Fruit fly (Drosophila melanogaster) whole organism, embryonic: ENCODE measurements around the gene CG14545.

Source experiments
- ATbp ChIP-seq: fragments of 200-800 bp; sonication (Bioruptor generic); optimal IDR thresholded peaks from 2 replicates; lab custom pipeline; 2017; ENCODE audit warnings: missing biosample characterization, mild to moderate bottlenecking, missing genetic modification characterization, missing genetic modification reagents
- Asciz ChIP-seq: fragments of 200-800 bp; sonication (Bioruptor generic); optimal IDR thresholded peaks from 2 replicates; lab custom pipeline; 2017; ENCODE audit warnings: missing biosample characterization, mild to moderate bottlenecking, missing genetic modification characterization, missing genetic modification reagents
- Bdp1 ChIP-seq: fragments of 200-800 bp; sonication (Bioruptor generic); optimal IDR thresholded peaks from 3 replicates; lab custom pipeline; 2016; ENCODE audit warnings: missing biosample characterization, missing genetic modification characterization
- Blimp-1 ChIP-seq: fragments of 200-800 bp; sonication (Bioruptor generic); optimal IDR thresholded peaks from 3 replicates; lab custom pipeline; 2018; ENCODE audit warnings: missing biosample characterization, missing genetic modification characterization, mild to moderate bottlenecking, moderate library complexity, missing genetic modification reagents
- BtbVII ChIP-seq: fragments of 200-800 bp; sonication (Bioruptor generic); optimal IDR thresholded peaks from 3 replicates; lab custom pipeline; 2017; ENCODE audit warnings: missing biosample characterization, mild to moderate bottlenecking, missing genetic modification characterization
- CG11504 ChIP-seq: fragments of 200-800 bp; sonication (Bioruptor generic); optimal IDR thresholded peaks from 3 replicates; lab custom pipeline; 2019; ENCODE audit warnings: missing biosample characterization, mild to moderate bottlenecking, missing genetic modification characterization, moderate library complexity
- CG14441 ChIP-seq: fragments of 200-800 bp; sonication (Bioruptor generic); IDR thresholded peaks from 2 replicates; pipeline ENCODE4 v1.3.6; 2022; ENCODE audit warnings: missing biosample characterization, missing genetic modification characterization
- CG15479 ChIP-seq: fragments of 200-800 bp; sonication (Bioruptor generic); optimal IDR thresholded peaks from 3 replicates; lab custom pipeline; 2019; ENCODE audit warnings: missing biosample characterization, mild to moderate bottlenecking, missing genetic modification characterization, moderate library complexity
- CG1792 ChIP-seq: fragments of 200-800 bp; sonication (Bioruptor generic); optimal IDR thresholded peaks from 2 replicates; lab custom pipeline; 2016; ENCODE audit warnings: missing biosample characterization, missing genetic modification characterization
- CG18764 ChIP-seq: fragments of 200-800 bp; sonication (Bioruptor generic); optimal IDR thresholded peaks from 3 replicates; lab custom pipeline; 2016; ENCODE audit warnings: missing biosample characterization, missing genetic modification characterization
- CG2129 ChIP-seq: fragments of 200-800 bp; sonication (Bioruptor generic); IDR thresholded peaks from 2 replicates; pipeline ENCODE4 v1.3.6; 2022; ENCODE audit warnings: missing biosample characterization, missing genetic modification characterization; ENCODE audit not compliant: partially characterized antibody
- CG2202 ChIP-seq: fragments of 200-800 bp; sonication (Bioruptor generic); optimal IDR thresholded peaks from 2 replicates; lab custom pipeline; 2018; ENCODE audit warnings: missing biosample characterization, mild to moderate bottlenecking, missing genetic modification characterization
- CG2712 ChIP-seq: fragments of 200-800 bp; optimal IDR thresholded peaks from 3 replicates; lab custom pipeline; 2019; ENCODE audit warnings: missing biosample characterization, mild to moderate bottlenecking, missing genetic modification characterization, moderate library complexity
- CG2889 ChIP-seq: fragments of 200-800 bp; sonication (Bioruptor generic); IDR thresholded peaks from 3 replicates; pipeline ENCODE4 v1.3.6; 2022; ENCODE audit warnings: missing biosample characterization, missing genetic modification characterization
- CG34224 ChIP-seq: fragments of 200-800 bp; sonication (Bioruptor generic); IDR thresholded peaks from 3 replicates; pipeline ENCODE4 v1.3.6; 2022; ENCODE audit warnings: missing biosample characterization, missing genetic modification characterization; ENCODE audit not compliant: partially characterized antibody
- CG4424 ChIP-seq: fragments of 200-800 bp; sonication (Bioruptor generic); optimal IDR thresholded peaks from 3 replicates; lab custom pipeline; 2016; ENCODE audit warnings: missing biosample characterization, missing genetic modification characterization
- CG4707 ChIP-seq: fragments of 200-800 bp; sonication (Bioruptor generic); optimal IDR thresholded peaks from 2 replicates; lab custom pipeline; 2018; ENCODE audit warnings: missing biosample characterization, mild to moderate bottlenecking, missing genetic modification characterization, moderate library complexity
- CG4820 ChIP-seq: fragments of 200-800 bp; sonication (Bioruptor generic); optimal IDR thresholded peaks from 3 replicates; lab custom pipeline; 2016; ENCODE audit warnings: missing biosample characterization, missing genetic modification characterization
- CG5245 ChIP-seq: fragments of 200-800 bp; sonication (Bioruptor generic); optimal IDR thresholded peaks from 3 replicates; lab custom pipeline; 2016; ENCODE audit warnings: missing biosample characterization, missing genetic modification characterization
- CG6765 ChIP-seq: fragments of 200-800 bp; sonication (Bioruptor generic); optimal IDR thresholded peaks from 3 replicates; lab custom pipeline; 2017; ENCODE audit warnings: missing biosample characterization, mild to moderate bottlenecking, missing genetic modification characterization
- CG7987 ChIP-seq: fragments of 200-800 bp; sonication (Bioruptor generic); optimal IDR thresholded peaks from 2 replicates; lab custom pipeline; 2018; ENCODE audit warnings: missing biosample characterization, mild to moderate bottlenecking, missing genetic modification characterization, moderate library complexity
- CG8359 ChIP-seq: fragments of 200-800 bp; sonication (Bioruptor generic); optimal IDR thresholded peaks from 2 replicates; lab custom pipeline; 2017; ENCODE audit warnings: missing biosample characterization, mild to moderate bottlenecking, missing genetic modification characterization, borderline replicate concordance
- Eip74EF ChIP-seq, 2 experiments: fragments of 200-800 bp in 1 of 2; fragments of >200 bp in 1 of 2; sonication (Bioruptor generic) in 1 of 2; optimal IDR thresholded peaks; 2 replicates each; lab custom pipeline; 2017 to 2019; ENCODE audit warnings: missing biosample characterization in 2 of 2, missing genetic modification characterization in 2 of 2, mild to moderate bottlenecking in 1 of 2, moderate library complexity in 1 of 2
- H15 ChIP-seq: fragments of 200-800 bp; sonication (Bioruptor generic); IDR thresholded peaks from 3 replicates; pipeline ENCODE4 v1.3.6; 2022; ENCODE audit warnings: missing biosample characterization, missing genetic modification characterization
- HHEX ChIP-seq: fragments of 200-800 bp; sonication (Bioruptor generic); optimal IDR thresholded peaks from 3 replicates; lab custom pipeline; 2017; ENCODE audit warnings: missing biosample characterization, mild to moderate bottlenecking, missing genetic modification characterization, missing genetic modification reagents
- Lim3 ChIP-seq: fragments of 200-800 bp; sonication (Bioruptor generic); IDR thresholded peaks from 2 replicates; pipeline ENCODE4 v1.3.6; 2022; ENCODE audit warnings: missing biosample characterization, missing genetic modification characterization
- Max ChIP-seq: fragments of 200-800 bp; sonication (Bioruptor generic); optimal IDR thresholded peaks from 2 replicates; lab custom pipeline; 2016; ENCODE audit warnings: missing biosample characterization, mild to moderate bottlenecking, missing genetic modification characterization
- Sox102F ChIP-seq: fragments of 200-800 bp; sonication (Bioruptor generic); optimal IDR thresholded peaks from 2 replicates; lab custom pipeline; 2018; ENCODE audit warnings: missing biosample characterization, mild to moderate bottlenecking, missing genetic modification characterization, moderate library complexity
- Trl ChIP-seq, 3 experiments: fragments of >200 bp in 2 of 3; fragments of 200-800 bp in 1 of 3; sonication (Bioruptor generic) in 1 of 3; optimal IDR thresholded peaks; 2 replicates in 1 of 3; 3 replicates in 2 of 3; lab custom pipeline; 2016 to 2017; ENCODE audit warnings: missing biosample characterization in 1 of 3, missing genetic modification characterization in 1 of 3
- bcd ChIP-seq: fragments of 200-800 bp; sonication (Bioruptor generic); optimal IDR thresholded peaks from 2 replicates; lab custom pipeline; 2017; ENCODE audit warnings: missing biosample characterization, mild to moderate bottlenecking, missing genetic modification characterization
- bsh ChIP-seq, 2 experiments: fragments of 200-800 bp; sonication (Bioruptor generic); optimal IDR thresholded peaks; 2 replicates each; lab custom pipeline; 2017 to 2018; ENCODE audit warnings: mild to moderate bottlenecking in 2 of 2, missing biosample characterization in 2 of 2, missing genetic modification characterization in 2 of 2, moderate library complexity in 1 of 2
- ci ChIP-seq: fragments of 200-800 bp; sonication (Bioruptor generic); IDR thresholded peaks from 3 replicates; pipeline ENCODE4 v1.3.6; 2022; ENCODE audit warnings: missing biosample characterization, missing genetic modification characterization
- dysf ChIP-seq: fragments of 200-800 bp; sonication (Bioruptor generic); IDR thresholded peaks from 3 replicates; pipeline ENCODE4 v1.3.6; 2022; ENCODE audit warnings: missing biosample characterization, missing genetic modification characterization
- en ChIP-seq: fragments of 200-800 bp; sonication (Bioruptor generic); optimal IDR thresholded peaks from 2 replicates; lab custom pipeline; 2016; ENCODE audit warnings: missing biosample characterization, missing genetic modification characterization
- eyg ChIP-seq: fragments of 200-800 bp; sonication (Bioruptor generic); optimal IDR thresholded peaks from 3 replicates; lab custom pipeline; 2016; ENCODE audit warnings: missing biosample characterization, missing genetic modification characterization
- ftz-f1 ChIP-seq: fragments of 200-800 bp; sonication (Bioruptor generic); optimal IDR thresholded peaks from 2 replicates; lab custom pipeline; 2016; ENCODE audit warnings: missing biosample characterization, missing genetic modification characterization
- gem ChIP-seq: fragments of 200-800 bp; sonication (Bioruptor generic); optimal IDR thresholded peaks from 2 replicates; lab custom pipeline; 2019; ENCODE audit warnings: missing biosample characterization, mild to moderate bottlenecking, missing genetic modification characterization, moderate library complexity
- ham ChIP-seq: fragments of 200-800 bp; sonication (Bioruptor generic); IDR thresholded peaks from 2 replicates; pipeline ENCODE4 v1.3.6; 2022; ENCODE audit warnings: missing biosample characterization, missing genetic modification characterization
- jing ChIP-seq: fragments of 200-800 bp; sonication (Bioruptor generic); optimal IDR thresholded peaks from 2 replicates; lab custom pipeline; 2018; ENCODE audit warnings: missing biosample characterization, mild to moderate bottlenecking, missing genetic modification characterization
- kah ChIP-seq: fragments of 200-800 bp; sonication (Bioruptor generic); optimal IDR thresholded peaks from 2 replicates; lab custom pipeline; 2018; ENCODE audit warnings: missing biosample characterization, mild to moderate bottlenecking, missing genetic modification characterization
- nmo ChIP-seq: fragments of 200-800 bp; sonication (Bioruptor generic); optimal IDR thresholded peaks from 2 replicates; lab custom pipeline; 2018; ENCODE audit warnings: missing biosample characterization, mild to moderate bottlenecking, missing genetic modification characterization, moderate library complexity
- otp ChIP-seq: fragments of 200-800 bp; sonication (Bioruptor generic); IDR thresholded peaks from 3 replicates; pipeline ENCODE4, ENCODE4 v1.3.6; 2022; ENCODE audit warnings: missing biosample characterization, missing genetic modification characterization
- ro ChIP-seq: fragments of 200-800 bp; sonication (Bioruptor generic); IDR thresholded peaks from 2 replicates; pipeline ENCODE4 v1.3.6; 2022; ENCODE audit warnings: missing biosample characterization, missing genetic modification characterization
- sd ChIP-seq: fragments of 200-800 bp; sonication (Bioruptor generic); optimal IDR thresholded peaks from 3 replicates; lab custom pipeline; 2018; ENCODE audit warnings: missing biosample characterization, mild to moderate bottlenecking, missing genetic modification characterization, moderate library complexity
- slp2 ChIP-seq: fragments of 200-800 bp; sonication (Bioruptor generic); optimal IDR thresholded peaks from 2 replicates; lab custom pipeline; 2016; ENCODE audit warnings: missing biosample characterization, missing genetic modification characterization
- tll ChIP-seq, 2 experiments: fragments of 200-800 bp in 1 of 2; fragments of >200 bp in 1 of 2; sonication (Bioruptor generic) in 1 of 2; optimal IDR thresholded peaks; 2 replicates each; lab custom pipeline; 2017 to 2019; ENCODE audit warnings: missing biosample characterization in 2 of 2, missing genetic modification characterization in 2 of 2, mild to moderate bottlenecking in 1 of 2, moderate library complexity in 1 of 2
- twi ChIP-seq: fragments of 200-800 bp; optimal IDR thresholded peaks from 2 replicates; lab custom pipeline; 2019; ENCODE audit warnings: missing biosample characterization, mild to moderate bottlenecking, missing genetic modification characterization, moderate library complexity
- unpg ChIP-seq: fragments of 200-800 bp; sonication (Bioruptor generic); optimal IDR thresholded peaks from 3 replicates; lab custom pipeline; 2018; ENCODE audit warnings: missing biosample characterization, mild to moderate bottlenecking, missing genetic modification characterization, moderate library complexity
- zen ChIP-seq: fragments of 200-800 bp; sonication (Bioruptor generic); optimal IDR thresholded peaks from 3 replicates; lab custom pipeline; 2018; ENCODE audit warnings: missing biosample characterization, mild to moderate bottlenecking, missing genetic modification characterization, moderate library complexity

Gene CG14545

dm6 chr3R:25879324-25879766 is 28.3 kb upstream of the CG14545 start (continued):
- TF ChIP-seq kah (GFP tag; lab: Kevin White, UChicago): peak; percentile 36
- TF ChIP-seq CG4707 (GFP tag; lab: Kevin White, UChicago): peak; percentile 61
- TF ChIP-seq CG34224 (GFP tag; lab: Robert Waterston, UW): no peak
- TF ChIP-seq BtbVII: no peak
- TF ChIP-seq CG2129: no peak
- TF ChIP-seq dysf (GFP tag; lab: Robert Waterston, UW): peak; percentile 90; the same call in 2 of the 3 replicates
- TF ChIP-seq unpg (GFP tag; lab: Kevin White, UChicago): peak; percentile 74
- TF ChIP-seq en (GFP tag; lab: Kevin White, UChicago): no peak
- TF ChIP-seq nmo (GFP tag; lab: Kevin White, UChicago): peak; percentile 88
- TF ChIP-seq eyg: peak; percentile 63
- TF ChIP-seq Sox102F (GFP tag; lab: Kevin White, UChicago): peak; percentile 89
- peak; percentile 59 for TF ChIP-seq CG8359
- TF ChIP-seq twi (tag; lab: Kevin White, UChicago): peak; percentile 64
- no peak for TF ChIP-seq CG15479
- peak; percentile 88 for TF ChIP-seq CG2712 (tag; lab: Kevin White, UChicago)
- peak; percentile 35 for TF ChIP-seq CG6765 (GFP tag; lab: Kevin White, UChicago)
- TF ChIP-seq CG18764 (GFP tag; lab: Kevin White, UChicago): peak; percentile 53
- peak; percentile 68 for TF ChIP-seq HHEX (GFP tag; lab: Kevin White, UChicago)
- peak; percentile 69 for TF ChIP-seq Max (GFP tag; lab: Kevin White, UChicago)
- no peak for TF ChIP-seq otp (GFP tag; lab: Robert Waterston, UW)
- TF ChIP-seq CG2889 (GFP tag; lab: Robert Waterston, UW): no peak
- no peak; the same call in 2 of the 3 replicates for TF ChIP-seq H15
- peak; percentile 67 for TF ChIP-seq slp2 (GFP tag; lab: Kevin White, UChicago)
- no peak for TF ChIP-seq ftz-f1
- peak in 1 of 2 experiments; percentile 92 for TF ChIP-seq bsh (GFP tag; optimal IDR thresholded peaks at IDR 0.05; lab: Kevin White, UChicago)
- peak; percentile 65 for TF ChIP-seq CG2202 (tag; lab: Kevin White, UChicago)
- TF ChIP-seq Bdp1 (GFP tag; lab: Kevin White, UChicago): no peak
- peak; percentile 85 for TF ChIP-seq CG11504 (tag; lab: Kevin White, UChicago)
- peak; percentile 86; the same call in 2 of the 3 replicates for TF ChIP-seq ci (GFP tag; lab: Robert Waterston, UW)
- peak; percentile 63 for TF ChIP-seq jing (GFP tag; lab: Kevin White, UChicago)
- TF ChIP-seq ATbp (GFP tag; lab: Kevin White, UChicago): peak; percentile 63
- TF ChIP-seq Lim3 (GFP tag; lab: Robert Waterston, UW): no peak
- TF ChIP-seq CG4820: peak; percentile 80
- TF ChIP-seq ro: peak; percentile 55; the same call in 1 of the 2 replicates
- peak in 1 of 2 experiments; percentile 67 for TF ChIP-seq Eip74EF (GFP tag; optimal IDR thresholded peaks at IDR 0.05; lab: Kevin White, UChicago)
- no peak for TF ChIP-seq tll (GFP tag; optimal IDR thresholded peaks at IDR 0.05; lab: Kevin White, UChicago)
- peak; percentile 74 for TF ChIP-seq Asciz (GFP tag; lab: Kevin White, UChicago)
- peak; percentile 74 for TF ChIP-seq bcd (GFP tag; lab: Kevin White, UChicago)
- no peak for TF ChIP-seq Trl (optimal IDR thresholded peaks at IDR 0.05; lab: Kevin White, UChicago)
- no peak for TF ChIP-seq Trl (GFP tag; optimal IDR thresholded peaks at IDR 0.05; lab: Kevin White, UChicago)
- no peak for TF ChIP-seq zen
- TF ChIP-seq CG1792 (GFP tag; lab: Kevin White, UChicago): peak; percentile 72
- TF ChIP-seq CG14441 (GFP tag; lab: Robert Waterston, UW): peak; percentile 80
- no peak for TF ChIP-seq ham (GFP tag; lab: Robert Waterston, UW)
- peak; percentile 61 for TF ChIP-seq CG7987 (GFP tag; lab: Kevin White, UChicago)
- TF ChIP-seq Blimp-1 (GFP tag; lab: Kevin White, UChicago): peak; percentile 85
- TF ChIP-seq gem (tag; lab: Kevin White, UChicago): peak; percentile 85
- peak; percentile 60 for TF ChIP-seq CG5245 (GFP tag; lab: Kevin White, UChicago)
- TF ChIP-seq sd: peak; percentile 41
- peak; percentile 80 for TF ChIP-seq CG4424 (GFP tag; lab: Kevin White, UChicago)
